Worm (Caenorhabditis elegans) whole organism, mixed stage, embryonic: ENCODE data around the gene C27D6.1.

Experiments used
- bed-3 ChIP-seq: fragments of 200-800 bp; sonication (Bioruptor generic); optimal IDR thresholded peaks from 3 replicates; lab custom pipeline; 2018; ENCODE audit warnings: mild to moderate bottlenecking, missing genetic modification characterization, moderate library complexity, missing compliant biosample characterization
- blmp-1 ChIP-seq: fragments of 150-350 bp; optimal IDR thresholded peaks from 2 replicates; lab custom pipeline; 2014; ENCODE audit warnings: missing biosample characterization, missing genetic modification characterization
- ceh-39 ChIP-seq: fragments of 150-350 bp; optimal IDR thresholded peaks from 2 replicates; lab custom pipeline; 2014; ENCODE audit warnings: missing biosample characterization, missing genetic modification characterization
- ceh-43 ChIP-seq: fragments of 200-800 bp; sonication (Bioruptor generic); optimal IDR thresholded peaks from 2 replicates; lab custom pipeline; 2018; ENCODE audit warnings: mild to moderate bottlenecking, missing genetic modification characterization, moderate library complexity, missing compliant biosample characterization
- ceh-83 ChIP-seq: fragments of 200-800 bp; sonication (Bioruptor generic); optimal IDR thresholded peaks from 2 replicates; lab custom pipeline; 2018; ENCODE audit warnings: mild to moderate bottlenecking, missing genetic modification characterization, missing compliant biosample characterization
- cnd-1 ChIP-seq: fragments of 200-800 bp; sonication (Bioruptor generic); optimal IDR thresholded peaks from 2 replicates; lab custom pipeline; 2018; ENCODE audit warnings: mild to moderate bottlenecking, missing genetic modification characterization, missing compliant biosample characterization
- drap-1 ChIP-seq: fragments of 200-800 bp; sonication (Bioruptor generic); optimal IDR thresholded peaks from 3 replicates; lab custom pipeline; 2018; ENCODE audit warnings: mild to moderate bottlenecking, missing genetic modification characterization, missing compliant biosample characterization
- elt-1 ChIP-seq: sonication (generic microtip); optimal IDR thresholded peaks from 2 replicates; lab custom pipeline; 2017; ENCODE audit warnings: missing genetic modification characterization, mild to moderate bottlenecking, missing compliant biosample characterization, antibody characterized with exemption, moderate library complexity, borderline replicate concordance; ENCODE audit not compliant: insufficient read depth
- elt-3 ChIP-seq: fragments of 150-350 bp; optimal IDR thresholded peaks from 2 replicates; lab custom pipeline; 2014; ENCODE audit warnings: missing biosample characterization, missing genetic modification characterization
- flh-1 ChIP-seq: fragments of 200-800 bp; sonication (Bioruptor generic); optimal IDR thresholded peaks from 2 replicates; lab custom pipeline; 2018; ENCODE audit warnings: mild to moderate bottlenecking, missing genetic modification characterization, moderate library complexity, missing compliant biosample characterization
- ham-2 ChIP-seq: fragments of 200-800 bp; sonication (Bioruptor generic); optimal IDR thresholded peaks from 2 replicates; lab custom pipeline; 2018; ENCODE audit warnings: mild to moderate bottlenecking, missing genetic modification characterization, missing compliant biosample characterization
- hlh-1 ChIP-seq: fragments of 150-350 bp; optimal IDR thresholded peaks from 2 replicates; lab custom pipeline; 2014; ENCODE audit warnings: missing biosample characterization, missing genetic modification reagents, missing genetic modification characterization
- lin-13 ChIP-seq: fragments of 150-350 bp; optimal IDR thresholded peaks from 2 replicates; lab custom pipeline; 2014; ENCODE audit warnings: missing biosample characterization, missing genetic modification characterization
- lin-32 ChIP-seq: fragments of 200-800 bp; sonication (Bioruptor generic); optimal IDR thresholded peaks from 2 replicates; lab custom pipeline; 2018; ENCODE audit warnings: mild to moderate bottlenecking, missing genetic modification characterization, missing compliant biosample characterization
- lsy-2 ChIP-seq: fragments of 150-350 bp; optimal IDR thresholded peaks from 2 replicates; lab custom pipeline; 2014; ENCODE audit warnings: missing biosample characterization, missing genetic modification characterization
- mab-5 ChIP-seq: fragments of 150-350 bp; optimal IDR thresholded peaks from 2 replicates; lab custom pipeline; 2014; ENCODE audit warnings: missing biosample characterization, missing genetic modification characterization
- mep-1 ChIP-seq: fragments of 150-350 bp; optimal IDR thresholded peaks from 2 replicates; lab custom pipeline; 2017; ENCODE audit warnings: missing biosample characterization, missing genetic modification reagents, missing genetic modification characterization, inconsistent platforms
- mls-2 ChIP-seq: sonication (generic microtip); optimal IDR thresholded peaks from 2 replicates; lab custom pipeline; 2016; ENCODE audit warnings: mild to moderate bottlenecking, missing genetic modification characterization, moderate library complexity, missing compliant biosample characterization
- nhr-2 ChIP-seq: fragments of 150-350 bp; optimal IDR thresholded peaks from 2 replicates; lab custom pipeline; 2014; ENCODE audit warnings: missing biosample characterization, missing genetic modification characterization
- nhr-237 ChIP-seq: fragments of 150-350 bp; optimal IDR thresholded peaks from 2 replicates; lab custom pipeline; 2014; ENCODE audit warnings: missing biosample characterization, missing genetic modification characterization
- nhr-28 ChIP-seq: fragments of 150-350 bp; optimal IDR thresholded peaks from 2 replicates; lab custom pipeline; 2014; ENCODE audit warnings: missing biosample characterization, missing genetic modification characterization
- nhr-76 ChIP-seq: sonication (generic microtip); optimal IDR thresholded peaks from 2 replicates; lab custom pipeline; 2017; ENCODE audit warnings: missing biosample characterization, missing genetic modification characterization
- pha-4 ChIP-seq: fragments of 150-350 bp; optimal IDR thresholded peaks from 2 replicates; lab custom pipeline; 2018; ENCODE audit warnings: missing biosample characterization, missing genetic modification reagents, missing genetic modification characterization
- sem-2 ChIP-seq: fragments of 200-800 bp; sonication (Bioruptor generic); optimal IDR thresholded peaks from 2 replicates; lab custom pipeline; 2018; ENCODE audit warnings: mild to moderate bottlenecking, missing genetic modification characterization, missing compliant biosample characterization
- snpc-4 ChIP-seq: fragments of 150-350 bp; optimal IDR thresholded peaks from 2 replicates; lab custom pipeline; 2014; ENCODE audit warnings: missing biosample characterization, missing genetic modification characterization
- sptf-1 ChIP-seq: sonication (generic microtip); optimal IDR thresholded peaks from 2 replicates; lab custom pipeline; 2017; ENCODE audit warnings: mild to moderate bottlenecking, missing genetic modification characterization, moderate library complexity, missing compliant biosample characterization
- tbx-8 ChIP-seq: fragments of 200-800 bp; sonication (Bioruptor generic); optimal IDR thresholded peaks from 2 replicates; lab custom pipeline; 2018; ENCODE audit warnings: mild to moderate bottlenecking, missing genetic modification characterization, moderate library complexity, missing compliant biosample characterization
- unc-120 ChIP-seq: sonication (generic microtip); optimal IDR thresholded peaks from 2 replicates; lab custom pipeline; 2017; ENCODE audit warnings: missing genetic modification characterization, missing compliant biosample characterization; ENCODE audit not compliant: poor library complexity, severe bottlenecking
- unc-39 ChIP-seq: fragments of 150-350 bp; optimal IDR thresholded peaks from 2 replicates; lab custom pipeline; 2014; ENCODE audit warnings: missing biosample characterization, missing genetic modification characterization
- unc-62 ChIP-seq: fragments of 150-350 bp; optimal IDR thresholded peaks from 2 replicates; lab custom pipeline; 2014; ENCODE audit warnings: missing biosample characterization, missing genetic modification reagents, missing genetic modification characterization
- zip-8 ChIP-seq: fragments of 150-350 bp; optimal IDR thresholded peaks from 2 replicates; lab custom pipeline; 2014; ENCODE audit warnings: missing biosample characterization, missing genetic modification characterization

C27D6.1 gene

DNA sequence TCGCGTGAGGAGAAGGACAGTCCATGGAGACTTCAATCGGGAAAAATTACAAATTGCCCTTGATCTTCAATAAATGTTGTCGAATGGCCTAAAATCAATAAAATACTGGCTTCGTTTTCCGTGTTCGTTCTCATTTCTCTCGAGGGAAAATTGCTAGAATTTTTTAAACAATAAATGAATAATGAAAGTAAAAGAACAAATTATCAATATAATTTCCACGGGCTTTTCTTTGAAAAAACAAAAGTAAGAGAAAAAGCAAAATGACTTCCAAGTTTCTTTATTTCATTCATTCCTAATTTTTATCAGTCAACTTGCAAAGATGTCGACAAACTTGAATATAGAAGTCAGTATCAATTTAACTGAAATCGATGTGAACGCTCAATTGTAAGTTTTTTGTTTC, 40.1 kb downstream of the C27D6.1 start, which contains the start of gene C34F11.1:
Gene C34F11.1, plus strand, starts transcription at position 301 of the 400 bp plus-strand sequence.
- TF ChIP-seq unc-62 (GFP tag; lab: Kevin White, UChicago), result no peak
- TF ChIP-seq mab-5 (tag; lab: Kevin White, UChicago), result no peak
- TF ChIP-seq drap-1, result no peak
- TF ChIP-seq ceh-39 (tag; lab: Kevin White, UChicago), result no peak
- no peak for TF ChIP-seq mep-1 (tag; lab: Kevin White, UChicago)
- TF ChIP-seq, all 35 proteins: peak for 0

DNA sequence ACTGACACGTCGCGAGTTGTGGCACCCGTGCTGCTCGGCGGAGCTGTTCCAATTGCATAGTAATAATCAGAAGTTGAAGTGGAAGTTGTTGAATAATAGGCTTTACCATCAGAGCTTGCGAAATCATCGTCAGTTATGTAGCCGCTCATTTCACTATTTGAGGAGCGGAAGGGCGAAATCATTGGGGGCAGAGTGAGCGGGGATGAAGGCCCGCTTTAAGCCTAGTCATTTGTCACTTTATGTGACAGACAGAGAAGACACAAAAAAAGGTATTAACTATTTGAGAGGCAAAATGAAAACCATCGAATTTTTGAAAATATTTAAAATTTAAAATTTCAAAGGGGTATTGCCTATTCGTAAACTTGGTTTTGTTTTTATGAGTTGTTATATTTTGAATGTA, 45.8 kb downstream of the C27D6.1 start:
- TF ChIP-seq nhr-2, result no peak
- TF ChIP-seq ceh-39 (tag; lab: Kevin White, UChicago), result no peak
- no peak for TF ChIP-seq zip-8 (tag; lab: Kevin White, UChicago)
- TF ChIP-seq lin-13, result no peak
- no peak for TF ChIP-seq sem-2 (GFP tag; lab: Kevin White, UChicago)
- no peak for TF ChIP-seq ceh-43 (GFP tag; lab: Kevin White, UChicago)
- TF ChIP-seq hlh-1, result no peak
- no peak for TF ChIP-seq snpc-4 (tag; lab: Kevin White, UChicago)
- TF ChIP-seq unc-120 (tag; lab: Kevin White, UChicago), result no peak
- TF ChIP-seq pha-4 (tag; lab: Kevin White, UChicago), result no peak
- TF ChIP-seq lin-32 (GFP tag; lab: Kevin White, UChicago), result no peak
- TF ChIP-seq bed-3, result no peak
- no peak for TF ChIP-seq elt-3 (tag; lab: Kevin White, UChicago)
- no peak for TF ChIP-seq drap-1
- no peak for TF ChIP-seq sptf-1 (tag; lab: Kevin White, UChicago)
- TF ChIP-seq flh-1 (GFP tag; lab: Kevin White, UChicago), result no peak
- no peak for TF ChIP-seq ceh-83
- TF ChIP-seq, all 35 proteins: peak for 0

DNA sequence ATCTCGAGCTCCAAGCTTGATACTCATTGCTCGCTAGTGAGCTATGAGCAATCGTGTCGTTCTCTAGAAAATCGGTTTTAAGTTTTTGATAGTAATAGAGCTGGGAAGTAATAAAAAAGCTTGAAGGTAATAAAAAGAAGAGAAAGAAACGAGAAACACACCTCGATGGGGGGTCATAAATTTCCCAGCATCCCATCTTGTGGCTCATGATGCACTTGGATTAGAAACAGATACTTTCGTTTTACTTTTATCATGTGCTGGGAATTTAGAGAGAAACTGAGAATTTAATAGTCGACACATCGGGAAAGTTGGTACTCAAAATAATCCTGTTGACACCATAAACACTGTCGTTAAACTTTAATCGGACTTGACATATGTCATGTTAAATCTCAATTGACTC, 48.1 kb downstream of the C27D6.1 start:
- TF ChIP-seq unc-62 (GFP tag; lab: Kevin White, UChicago) (no peak), ceh-43 (GFP tag; lab: Kevin White, UChicago) (no peak), nhr-237 (no peak), cnd-1 (tag; lab: Kevin White, UChicago) (no peak), elt-1 (tag; lab: Kevin White, UChicago) (no peak), sptf-1 (tag; lab: Kevin White, UChicago) (no peak), nhr-2 (no peak), ceh-83 (no peak), zip-8 (tag; lab: Kevin White, UChicago) (no peak), lsy-2 (tag; lab: Kevin White, UChicago) (no peak), blmp-1 (no peak)

DNA sequence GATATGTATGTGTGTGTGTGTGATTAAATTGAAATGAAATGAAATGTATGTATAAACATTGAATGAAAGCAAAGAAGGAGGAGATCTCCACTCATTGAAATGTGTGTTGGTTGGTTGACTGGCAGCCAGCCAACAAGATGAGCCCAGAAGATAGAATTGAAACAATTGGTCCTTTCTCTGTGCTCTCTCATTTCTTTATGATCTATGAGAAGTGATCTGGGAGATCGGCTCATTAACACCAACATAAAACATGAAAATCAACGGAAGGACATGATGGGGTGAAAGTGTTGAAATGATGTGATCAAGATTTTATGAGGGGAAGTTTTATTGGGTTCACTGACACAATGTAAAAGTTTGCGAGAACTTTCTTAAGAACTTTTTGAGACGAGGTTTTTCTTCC, 50.3 kb downstream of the C27D6.1 start:
- TF ChIP-seq hlh-1, result peak; percentile 86
- no peak for TF ChIP-seq pha-4 (tag; lab: Kevin White, UChicago)
- TF ChIP-seq unc-120 (tag; lab: Kevin White, UChicago), result peak; percentile 42
- TF ChIP-seq unc-62 (GFP tag; lab: Kevin White, UChicago), result peak; percentile 71
- TF ChIP-seq ham-2 (GFP tag; lab: Kevin White, UChicago), result no peak
- TF ChIP-seq mab-5 (tag; lab: Kevin White, UChicago), result peak; percentile 37
- no peak for TF ChIP-seq nhr-76 (tag; lab: Kevin White, UChicago)
- TF ChIP-seq drap-1, result no peak
- TF ChIP-seq, all 35 proteins: peak for 4

DNA sequence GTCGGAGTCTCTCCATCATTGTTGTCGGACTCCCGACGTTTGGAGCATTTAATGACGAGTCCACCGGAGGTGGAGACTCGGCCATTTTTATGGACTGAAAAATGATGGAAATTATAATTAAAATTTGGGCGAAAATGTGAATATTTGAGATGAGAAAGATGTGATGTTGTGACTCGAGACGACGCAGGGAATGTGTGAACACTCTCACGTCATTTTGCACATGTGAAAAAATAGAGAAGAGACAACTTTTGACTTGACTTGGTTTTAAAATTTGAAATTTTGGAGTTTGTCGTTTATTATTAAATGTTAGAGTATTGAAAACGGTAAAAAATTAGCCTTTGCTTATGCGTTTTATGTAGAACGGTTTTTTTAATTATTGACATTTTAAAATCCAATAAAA, 52.7 kb downstream of the C27D6.1 start, which contains the start of gene dsh-1:
Gene dsh-1, minus strand, starts transcription at position 101 of the 400 bp plus-strand sequence.
- TF ChIP-seq blmp-1 (no peak), mls-2 (tag; lab: Kevin White, UChicago) (no peak), drap-1 (no peak), zip-8 (tag; lab: Kevin White, UChicago) (no peak), snpc-4 (tag; lab: Kevin White, UChicago) (no peak), bed-3 (no peak), mab-5 (tag; lab: Kevin White, UChicago) (no peak), nhr-237 (no peak), sem-2 (GFP tag; lab: Kevin White, UChicago) (no peak), ceh-83 (no peak), hlh-1 (no peak), nhr-76 (tag; lab: Kevin White, UChicago) (no peak), mep-1 (tag; lab: Kevin White, UChicago) (no peak), pha-4 (tag; lab: Kevin White, UChicago) (no peak), lin-32 (GFP tag; lab: Kevin White, UChicago) (no peak), tbx-8 (no peak), unc-39 (tag; lab: Kevin White, UChicago) (no peak), nhr-28 (tag; lab: Kevin White, UChicago) (no peak), sptf-1 (tag; lab: Kevin White, UChicago) (no peak)
